Worm (Caenorhabditis elegans): ENCODE data around the gene sos-1.

The sos-1 gene

DNA sequence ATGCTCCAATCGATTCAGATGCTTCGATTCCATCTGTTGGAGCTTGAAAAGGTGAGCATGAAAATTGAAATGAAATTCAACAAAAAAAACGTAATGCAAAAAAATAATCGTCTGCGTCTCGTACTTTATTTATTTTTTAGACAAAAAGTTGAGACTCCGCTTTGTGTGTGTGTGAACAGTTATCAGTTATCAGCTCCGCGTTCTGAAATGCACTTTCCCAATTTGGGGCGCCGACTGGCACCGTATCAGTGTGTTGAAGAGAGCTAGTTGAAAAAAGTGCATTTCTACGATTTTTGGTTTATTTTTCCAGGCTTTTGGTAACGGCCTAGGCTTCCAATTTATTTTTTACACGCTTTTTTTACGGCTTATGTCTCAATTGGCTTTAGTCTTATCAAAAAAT, 47.1 kb downstream of the sos-1 start:
- TF ChIP-seq lin-13 (tag; optimal IDR thresholded peaks at IDR 0.05) (no peak), unc-39 (tag; optimal IDR thresholded peaks at IDR 0.05) (no peak), bed-3 (GFP tag; optimal IDR thresholded peaks at IDR 0.05) (no peak), hlh-1 (tag; optimal IDR thresholded peaks at IDR 0.05) (no peak), blmp-1 (tag; optimal IDR thresholded peaks at IDR 0.05) (no peak), mls-2 (tag; optimal IDR thresholded peaks at IDR 0.05) (no peak)

DNA sequence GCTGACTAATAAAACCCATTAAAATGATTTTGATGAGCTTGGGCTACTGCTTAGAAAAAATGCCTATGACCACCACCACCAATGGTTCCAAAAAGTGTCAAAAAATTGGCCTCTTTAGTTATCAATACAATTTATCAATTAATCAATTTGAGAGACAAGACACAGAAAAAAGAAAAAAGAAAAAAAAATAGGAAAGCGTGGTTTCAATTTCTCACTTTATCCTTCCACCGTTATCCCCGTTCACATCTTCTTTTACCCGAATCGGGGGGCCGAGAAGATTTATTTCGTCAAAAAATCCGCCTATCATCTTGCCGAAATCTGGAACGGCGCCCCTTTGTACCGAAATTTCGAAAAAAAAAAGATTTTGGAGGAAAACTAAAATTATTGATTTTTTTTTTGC, 48.4 kb downstream of the sos-1 start:
- TF ChIP-seq bed-3 (GFP tag; optimal IDR thresholded peaks at IDR 0.05) (no peak), pha-4 (tag; optimal IDR thresholded peaks at IDR 0.05) (no peak), blmp-1 (tag; optimal IDR thresholded peaks at IDR 0.05) (no peak), sem-2 (GFP tag; optimal IDR thresholded peaks at IDR 0.05) (no peak), nhr-2 (tag; optimal IDR thresholded peaks at IDR 0.05) (no peak), drap-1 (GFP tag; optimal IDR thresholded peaks at IDR 0.05) (no peak), unc-39 (tag; optimal IDR thresholded peaks at IDR 0.05) (no peak), M03D4.4 (tag; optimal IDR thresholded peaks at IDR 0.05) (no peak), ceh-43 (GFP tag; optimal IDR thresholded peaks at IDR 0.05) (no peak), unc-120 (tag; optimal IDR thresholded peaks at IDR 0.05; ENCODE audit: poor library complexity, severe bottlenecking) (no peak), unc-62 (GFP tag; optimal IDR thresholded peaks at IDR 0.05) (no peak), sptf-1 (tag; optimal IDR thresholded peaks at IDR 0.05) (no peak), lin-13 (tag; optimal IDR thresholded peaks at IDR 0.05) (no peak), hlh-1 (tag; optimal IDR thresholded peaks at IDR 0.05) (no peak), cnd-1 (tag; optimal IDR thresholded peaks at IDR 0.05) (no peak), nhr-12 (tag; optimal IDR thresholded peaks at IDR 0.05) (no peak)

DNA sequence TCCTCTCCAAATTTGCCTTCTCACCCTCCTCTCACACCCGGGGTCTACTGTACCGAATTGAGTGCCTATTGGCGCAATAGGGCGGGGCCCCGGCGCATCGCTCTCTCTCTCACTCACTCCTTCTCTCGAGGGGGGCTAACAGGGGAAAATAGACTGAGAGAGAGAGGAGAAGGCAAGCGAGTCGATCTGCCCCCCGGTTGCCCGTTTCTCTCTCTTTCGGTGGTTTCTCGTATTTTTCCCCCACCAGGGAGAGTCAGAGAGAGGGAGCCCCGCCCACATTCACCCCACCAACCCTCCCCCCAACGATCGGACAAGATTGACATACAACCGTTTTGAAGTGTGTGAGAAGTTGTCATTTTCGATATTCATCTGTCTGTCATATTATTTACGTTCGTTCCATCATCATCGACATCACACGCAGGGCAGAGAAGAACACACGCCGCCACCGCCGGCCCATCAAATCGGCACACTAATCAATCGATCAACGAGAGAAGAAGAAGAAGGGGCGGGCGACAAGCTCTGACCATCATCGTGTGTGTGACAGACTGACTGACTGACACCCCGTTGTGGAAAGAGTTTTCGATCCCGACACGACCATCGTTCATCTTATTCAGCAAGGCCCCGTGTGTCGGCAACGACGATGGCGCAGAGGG, 49.8 kb downstream of the sos-1 start:
- peak; percentile 83 for TF ChIP-seq ham-2 (GFP tag; optimal IDR thresholded peaks at IDR 0.05)
- no peak for TF ChIP-seq nhr-2 (tag; optimal IDR thresholded peaks at IDR 0.05)
- no peak for TF ChIP-seq drap-1 (GFP tag; optimal IDR thresholded peaks at IDR 0.05)
- TF ChIP-seq M03D4.4 (tag; optimal IDR thresholded peaks at IDR 0.05) = peak; percentile 11
- TF ChIP-seq flh-1 (GFP tag; optimal IDR thresholded peaks at IDR 0.05) = no peak
- no peak for TF ChIP-seq pha-4 (tag; optimal IDR thresholded peaks at IDR 0.05)
- peak; percentile 43 for TF ChIP-seq cnd-1 (tag; optimal IDR thresholded peaks at IDR 0.05)
- no peak for TF ChIP-seq zip-8 (tag; optimal IDR thresholded peaks at IDR 0.05)
- peak; percentile 91 for TF ChIP-seq lsy-2 (tag; optimal IDR thresholded peaks at IDR 0.05)
- no peak for TF ChIP-seq lin-13 (tag; optimal IDR thresholded peaks at IDR 0.05)
- no peak for TF ChIP-seq elt-1 (tag; optimal IDR thresholded peaks at IDR 0.05; ENCODE audit: borderline replicate concordance, insufficient read depth)
- no peak for TF ChIP-seq nhr-28 (tag; optimal IDR thresholded peaks at IDR 0.05)
- TF ChIP-seq snpc-4 (tag; optimal IDR thresholded peaks at IDR 0.05) = no peak
- no peak for TF ChIP-seq mls-2 (tag; optimal IDR thresholded peaks at IDR 0.05)
- TF ChIP-seq lin-32 (GFP tag; optimal IDR thresholded peaks at IDR 0.05) = no peak
- peak; percentile 15 for TF ChIP-seq sptf-1 (tag; optimal IDR thresholded peaks at IDR 0.05)
- TF ChIP-seq unc-62 (GFP tag; optimal IDR thresholded peaks at IDR 0.05) = peak; percentile 100
- peak; percentile 82 for TF ChIP-seq unc-120 (tag; optimal IDR thresholded peaks at IDR 0.05; ENCODE audit: poor library complexity, severe bottlenecking)
- TF ChIP-seq sem-2 (GFP tag; optimal IDR thresholded peaks at IDR 0.05) = peak; percentile 14
- no peak for TF ChIP-seq unc-39 (tag; optimal IDR thresholded peaks at IDR 0.05)
- TF ChIP-seq ceh-39 (tag; optimal IDR thresholded peaks at IDR 0.05) = no peak
- no peak for TF ChIP-seq nhr-76 (tag; optimal IDR thresholded peaks at IDR 0.05)
- no peak for TF ChIP-seq ceh-83 (GFP tag; optimal IDR thresholded peaks at IDR 0.05)
- TF ChIP-seq hlh-1 (tag; optimal IDR thresholded peaks at IDR 0.05) = no peak
- no peak for TF ChIP-seq elt-3 (tag; optimal IDR thresholded peaks at IDR 0.05)
- no peak for TF ChIP-seq mab-5 (tag; optimal IDR thresholded peaks at IDR 0.05)
- TF ChIP-seq ceh-43 (GFP tag; optimal IDR thresholded peaks at IDR 0.05) = no peak
- no peak for TF ChIP-seq ztf-11 (tag; optimal IDR thresholded peaks at IDR 0.05)
- TF ChIP-seq mep-1 (tag; optimal IDR thresholded peaks at IDR 0.05) = no peak
- no peak for TF ChIP-seq nhr-12 (tag; optimal IDR thresholded peaks at IDR 0.05)
- TF ChIP-seq blmp-1 (tag; optimal IDR thresholded peaks at IDR 0.05) = peak; percentile 38
- TF ChIP-seq ces-1 (GFP tag; optimal IDR thresholded peaks at IDR 0.05) = peak; percentile 19
- TF ChIP-seq nhr-237 (tag; optimal IDR thresholded peaks at IDR 0.05) = no peak
- TF ChIP-seq tbx-8 (GFP tag; optimal IDR thresholded peaks at IDR 0.05) = no peak
- TF ChIP-seq bed-3 (GFP tag; optimal IDR thresholded peaks at IDR 0.05) = no peak
